Worm (Caenorhabditis elegans): ENCODE measurements around the gene flor-1.

The flor-1 gene

ce11 chrV:15119517-15119916 lies at the start of gene flor-1:
TSS of gene flor-1 (minus strand) at chrV:15119617.
- TF ChIP-seq dpl-1 (GFP tag; optimal IDR thresholded peaks at IDR 0.05) (no peak), mxl-1 (tag; optimal IDR thresholded peaks at IDR 0.05) (no peak), madf-6 (GFP tag; IDR thresholded peaks at IDR 0.05) (no peak), chd-7 (tag; optimal IDR thresholded peaks at IDR 0.05) (no peak), ztf-3 (GFP tag; optimal IDR thresholded peaks at IDR 0.05) (no peak), D2030.7 (GFP tag; IDR thresholded peaks at IDR 0.05) (no peak), ztf-6 (GFP tag; IDR thresholded peaks at IDR 0.05) (no peak), dpff-1 (tag; optimal IDR thresholded peaks at IDR 0.05) (no peak), ceh-100 (GFP tag; IDR thresholded peaks at IDR 0.05) (no peak), akir-1 (GFP tag; optimal IDR thresholded peaks at IDR 0.05) (no peak), Y56A3A.18 (GFP tag; IDR thresholded peaks at IDR 0.05) (no peak), attf-6 (GFP tag; IDR thresholded peaks at IDR 0.05) (no peak), ZK185.1 (tag; optimal IDR thresholded peaks at IDR 0.05; ENCODE audit: poor library complexity, severe bottlenecking) (no peak), ceh-27 (GFP tag; optimal IDR thresholded peaks at IDR 0.05) (no peak), F39B2.1 (GFP tag; IDR thresholded peaks at IDR 0.05) (no peak), lin-54 (GFP tag; optimal IDR thresholded peaks at IDR 0.05) (no peak), nhr-120 (GFP tag; IDR thresholded peaks at IDR 0.05) (no peak), F57C9.4 (tag; optimal IDR thresholded peaks at IDR 0.05) (no peak), gei-17 (GFP tag; optimal IDR thresholded peaks at IDR 0.05) (no peak)

DNA sequence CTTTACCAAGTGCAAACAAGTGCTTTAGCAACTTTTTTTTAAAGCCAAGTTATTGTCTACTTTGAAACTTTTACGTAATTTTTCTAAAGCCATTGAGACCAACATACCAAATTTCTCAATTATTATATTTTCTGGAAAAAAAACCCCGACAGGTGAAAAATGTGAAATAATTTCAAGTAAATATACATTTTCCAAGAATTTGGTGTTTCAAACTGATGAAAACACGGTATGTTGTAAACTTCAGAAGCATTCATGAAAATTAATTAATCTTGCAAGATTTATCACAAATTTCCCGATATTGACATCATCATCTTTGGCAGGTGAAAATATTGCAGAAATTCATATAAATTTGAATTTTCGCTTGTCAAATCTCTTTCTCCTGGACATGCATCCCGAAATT lies 43.3 kb upstream of the flor-1 start, which contains the start of gene srz-11:
Gene srz-11, plus strand, starts transcription at position 386 of the 400 bp plus-strand sequence.
- TF ChIP-seq K11D2.4 (GFP tag; IDR thresholded peaks at IDR 0.05) (no peak), nhr-90 (tag; optimal IDR thresholded peaks at IDR 0.05) (no peak), F39B2.1 (GFP tag; IDR thresholded peaks at IDR 0.05) (no peak), ceh-79 (tag; optimal IDR thresholded peaks at IDR 0.05) (no peak)

DNA sequence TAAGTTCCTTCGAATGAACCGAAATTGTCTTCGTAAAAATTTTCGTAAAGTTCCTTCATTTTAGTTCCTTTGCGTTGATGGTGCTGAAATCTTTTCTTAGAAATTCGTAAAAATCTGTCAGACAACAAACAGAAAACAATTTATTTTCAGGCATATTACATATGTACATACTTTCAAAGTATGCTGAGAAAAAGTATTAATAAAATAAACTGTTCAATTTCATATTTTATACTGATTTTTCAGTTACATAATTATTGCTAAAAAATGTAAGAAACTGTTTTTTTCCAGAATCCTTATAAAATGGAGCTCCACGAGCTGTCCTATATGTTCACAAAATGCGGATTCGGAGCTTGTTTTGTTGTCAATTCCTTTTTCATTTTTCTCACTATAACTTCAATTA lies 39.3 kb upstream of the flor-1 start, which contains the start of gene str-45:
Gene str-45, plus strand, starts transcription at position 301 of the 400 bp plus-strand sequence.
- TF ChIP-seq ceh-40 (GFP tag; IDR thresholded peaks at IDR 0.05) (no peak), hmg-20 (GFP tag; IDR thresholded peaks at IDR 0.05) (no peak), ekl-4 (GFP tag; IDR thresholded peaks at IDR 0.05) (no peak), nfya-1 (tag; optimal IDR thresholded peaks at IDR 0.05; ENCODE audit: borderline replicate concordance, insufficient read depth) (no peak), mxl-1 (tag; optimal IDR thresholded peaks at IDR 0.05) (no peak), F23B12.7 (tag; optimal IDR thresholded peaks at IDR 0.05; ENCODE audit: insufficient read depth) (no peak), D2030.7 (GFP tag; IDR thresholded peaks at IDR 0.05) (no peak), madf-10 (tag; optimal IDR thresholded peaks at IDR 0.05) (no peak), lin-54 (GFP tag; optimal IDR thresholded peaks at IDR 0.05) (no peak), attf-5 (GFP tag; optimal IDR thresholded peaks at IDR 0.05) (no peak), rec-8 (tag; optimal IDR thresholded peaks at IDR 0.05) (no peak), Y67H2A.10 (GFP tag; conservative IDR thresholded peaks at IDR 0.05) (no peak), ceh-100 (GFP tag; IDR thresholded peaks at IDR 0.05) (no peak), hrde-1 (tag; optimal IDR thresholded peaks at IDR 0.05; ENCODE audit: borderline replicate concordance) (no peak), F10E7.11 (tag; optimal IDR thresholded peaks at IDR 0.05) (no peak), pbrm-1 (GFP tag; IDR thresholded peaks at IDR 0.05) (no peak), F57A8.1 (GFP tag; optimal IDR thresholded peaks at IDR 0.05) (no peak)
